Worm (Caenorhabditis elegans) whole organism, late embryonic: ENCODE measurements around the gene cyl-1.
A peak's percentile ranks its signal among the peaks of the same experiment; 100 is the strongest.

Source experiments
- C38D4.7 ChIP-seq: fragments of 200-800 bp; sonication (Bioruptor generic); optimal IDR thresholded peaks from 2 replicates; lab custom pipeline; 2018; ENCODE audit warnings: mild to moderate bottlenecking, missing genetic modification characterization, moderate library complexity, missing compliant biosample characterization
- F13H6.1 ChIP-seq: sonication (generic microtip); optimal IDR thresholded peaks from 2 replicates; lab custom pipeline; 2016; ENCODE audit warnings: missing genetic modification characterization, missing compliant biosample characterization
- K02D7.2 ChIP-seq: sonication (generic microtip); optimal IDR thresholded peaks from 2 replicates; lab custom pipeline; 2017; ENCODE audit warnings: mild to moderate bottlenecking, missing genetic modification characterization, missing compliant biosample characterization
- ahr-1 ChIP-seq: sonication (generic microtip); optimal IDR thresholded peaks from 2 replicates; lab custom pipeline; 2016; ENCODE audit warnings: missing genetic modification characterization, missing compliant biosample characterization
- ceh-18 ChIP-seq: sonication (generic microtip); optimal IDR thresholded peaks from 2 replicates; lab custom pipeline; 2016; ENCODE audit warnings: missing genetic modification characterization, missing compliant biosample characterization
- ceh-2 ChIP-seq: sonication (generic microtip); optimal IDR thresholded peaks from 2 replicates; lab custom pipeline; 2016; ENCODE audit warnings: missing genotype, missing genetic modification characterization, missing compliant biosample characterization
- ceh-30 ChIP-seq: fragments of 150-350 bp; optimal IDR thresholded peaks from 2 replicates; lab custom pipeline; 2014; ENCODE audit warnings: missing biosample characterization, missing genetic modification characterization
- ceh-31 ChIP-seq: sonication (generic microtip); optimal IDR thresholded peaks from 2 replicates; lab custom pipeline; 2016; ENCODE audit warnings: missing genetic modification characterization, missing compliant biosample characterization
- ceh-34 ChIP-seq: sonication (generic microtip); optimal IDR thresholded peaks from 2 replicates; lab custom pipeline; 2016; ENCODE audit warnings: mild to moderate bottlenecking, missing genetic modification characterization, missing compliant biosample characterization
- ceh-48 ChIP-seq: sonication (generic microtip); optimal IDR thresholded peaks from 2 replicates; lab custom pipeline; 2016; ENCODE audit warnings: missing genetic modification characterization, inconsistent platforms, missing compliant biosample characterization
- ceh-9 ChIP-seq: sonication (generic microtip); optimal IDR thresholded peaks from 2 replicates; lab custom pipeline; 2016; ENCODE audit warnings: mild to moderate bottlenecking, missing genetic modification characterization, inconsistent platforms, missing compliant biosample characterization
- dmd-4 ChIP-seq: sonication (generic microtip); optimal IDR thresholded peaks from 2 replicates; lab custom pipeline; 2016; ENCODE audit warnings: borderline replicate concordance, missing genetic modification characterization, missing compliant biosample characterization
- dve-1 ChIP-seq: sonication (generic microtip); optimal IDR thresholded peaks from 2 replicates; lab custom pipeline; 2017; ENCODE audit warnings: antibody characterized with exemption, mild to moderate bottlenecking, missing genetic modification characterization, missing compliant biosample characterization
- elt-4 ChIP-seq: sonication (generic microtip); optimal IDR thresholded peaks from 2 replicates; lab custom pipeline; 2016; ENCODE audit warnings: missing genetic modification characterization, missing compliant biosample characterization
- ets-4 ChIP-seq: sonication (generic microtip); optimal IDR thresholded peaks from 2 replicates; lab custom pipeline; 2016; ENCODE audit warnings: missing genetic modification characterization, missing compliant biosample characterization
- eyg-1 ChIP-seq: sonication (generic microtip); optimal IDR thresholded peaks from 2 replicates; lab custom pipeline; 2016; ENCODE audit warnings: missing genotype, missing genetic modification characterization, missing compliant biosample characterization
- gmeb-2 ChIP-seq: sonication (generic microtip); optimal IDR thresholded peaks from 2 replicates; lab custom pipeline; 2016; ENCODE audit warnings: missing genetic modification characterization, inconsistent platforms, missing compliant biosample characterization
- hlh-15 ChIP-seq: sonication (generic microtip); optimal IDR thresholded peaks from 2 replicates; lab custom pipeline; 2016; ENCODE audit warnings: missing genetic modification characterization, missing compliant biosample characterization
- hlh-30 ChIP-seq: sonication (generic microtip); optimal IDR thresholded peaks from 2 replicates; lab custom pipeline; 2017; ENCODE audit warnings: antibody characterized with exemption, missing genetic modification characterization, missing compliant biosample characterization; ENCODE audit not compliant: insufficient read depth
- hlh-8 ChIP-seq: sonication (generic microtip); optimal IDR thresholded peaks from 2 replicates; lab custom pipeline; 2016; ENCODE audit warnings: missing genotype, missing genetic modification characterization, missing compliant biosample characterization
- lin-11 ChIP-seq: fragments of 200-800 bp; sonication (Bioruptor generic); optimal IDR thresholded peaks from 2 replicates; lab custom pipeline; 2018; ENCODE audit warnings: mild to moderate bottlenecking, missing genetic modification characterization, missing compliant biosample characterization
- madf-2 ChIP-seq: sonication (generic microtip); optimal IDR thresholded peaks from 2 replicates; lab custom pipeline; 2017; ENCODE audit warnings: missing genetic modification characterization, missing compliant biosample characterization
- mec-3 ChIP-seq: sonication (generic microtip); optimal IDR thresholded peaks from 2 replicates; lab custom pipeline; 2016; ENCODE audit warnings: borderline replicate concordance, missing genetic modification characterization, missing compliant biosample characterization
- nfya-1 ChIP-seq: sonication (generic microtip); optimal IDR thresholded peaks from 2 replicates; lab custom pipeline; 2017; ENCODE audit warnings: missing genetic modification characterization, mild to moderate bottlenecking, missing compliant biosample characterization, antibody characterized with exemption, moderate library complexity
- pag-3 ChIP-seq: sonication (generic microtip); optimal IDR thresholded peaks from 2 replicates; lab custom pipeline; 2016; ENCODE audit warnings: missing compliant biosample characterization, missing genetic modification characterization, borderline replicate concordance
- pros-1 ChIP-seq: fragments of 150-350 bp; optimal IDR thresholded peaks from 2 replicates; lab custom pipeline; 2014; ENCODE audit warnings: missing biosample characterization, missing genetic modification reagents, missing genetic modification characterization
- ref-2 ChIP-seq: sonication (generic microtip); optimal IDR thresholded peaks from 2 replicates; lab custom pipeline; 2016; ENCODE audit warnings: missing genetic modification characterization, missing compliant biosample characterization
- rnt-1 ChIP-seq: sonication (generic microtip); optimal IDR thresholded peaks from 2 replicates; lab custom pipeline; 2016; ENCODE audit warnings: missing genetic modification characterization, missing compliant biosample characterization
- sdc-2 ChIP-seq: sonication (generic microtip); optimal IDR thresholded peaks from 2 replicates; lab custom pipeline; 2016; ENCODE audit warnings: missing genotype, missing genetic modification characterization, missing compliant biosample characterization
- sox-2 ChIP-seq: fragments of 200-800 bp; sonication (Bioruptor generic); IDR thresholded peaks from 2 replicates; pipeline ENCODE4 v1.3.6; 2022; ENCODE audit warnings: missing genetic modification reagents, missing genetic modification characterization, missing compliant biosample characterization
- sox-4 ChIP-seq: sonication (generic microtip); optimal IDR thresholded peaks from 2 replicates; lab custom pipeline; 2017; ENCODE audit warnings: mild to moderate bottlenecking, missing genetic modification characterization, inconsistent platforms, missing compliant biosample characterization
- tbx-2 ChIP-seq: sonication (generic microtip); optimal IDR thresholded peaks from 2 replicates; lab custom pipeline; 2016; ENCODE audit warnings: missing genetic modification characterization, missing compliant biosample characterization
- unc-3 ChIP-seq, 2 experiments: fragments of 200-800 bp in 1 of 2; sonication (Bioruptor generic) in 1 of 2; sonication (generic microtip) in 1 of 2; conservative IDR thresholded peaks in 1 of 2; optimal IDR thresholded peaks in 1 of 2; 2 replicates each; pipeline versions ENCODE4 v1.3.6 to Lab custom; 2016 to 2022; ENCODE audit warnings: missing compliant biosample characterization in 2 of 2, missing genetic modification characterization in 2 of 2, missing genetic modification reagents in 1 of 2
- unc-55 ChIP-seq: sonication (generic microtip); optimal IDR thresholded peaks from 2 replicates; lab custom pipeline; 2017; ENCODE audit warnings: missing biosample characterization, missing genetic modification reagents, missing genetic modification characterization
- ztf-16 ChIP-seq: sonication (generic microtip); optimal IDR thresholded peaks from 2 replicates; lab custom pipeline; 2017; ENCODE audit warnings: missing genetic modification characterization, missing compliant biosample characterization

Gene cyl-1

ce11 chrV:11993706-11994345, at the start of gene cyl-1, which contains the start of gene C52E4.7:
cyl-1 (minus strand) TSS chrV:11993723.
C52E4.7 (plus strand) TSS chrV:11994295.
- TF ChIP-seq C38D4.7 (GFP tag; lab: Kevin White, UChicago) (no peak), ceh-48 (no peak), ceh-31 (tag; lab: Kevin White, UChicago) (peak; percentile 5), sdc-2 (peak; percentile 1), ets-4 (tag; lab: Kevin White, UChicago) (no peak), hlh-15 (tag; lab: Kevin White, UChicago) (no peak), tbx-2 (peak; percentile 17), ztf-16 (tag; lab: Kevin White, UChicago) (no peak), hlh-30 (tag; lab: Kevin White, UChicago) (no peak), lin-11 (tag; lab: Kevin White, UChicago) (no peak), mec-3 (tag; lab: Kevin White, UChicago) (no peak), nfya-1 (tag; lab: Kevin White, UChicago) (peak; percentile 32), ceh-34 (tag; lab: Kevin White, UChicago) (peak; percentile 9)

- TF ChIP-seq unc-3 (GFP tag; conservative IDR thresholded peaks at IDR 0.05; lab: Robert Waterston, UW) (no peak), unc-3 (tag; optimal IDR thresholded peaks at IDR 0.05; lab: Kevin White, UChicago) (no peak), elt-4 (no peak), ceh-48 (peak; percentile 28), ceh-30 (tag; lab: Kevin White, UChicago) (no peak), K02D7.2 (tag; lab: Kevin White, UChicago) (no peak), rnt-1 (no peak), eyg-1 (no peak), nfya-1 (tag; lab: Kevin White, UChicago) (peak; percentile 12), ets-4 (tag; lab: Kevin White, UChicago) (no peak), F13H6.1 (tag; lab: Kevin White, UChicago) (no peak), ceh-18 (tag; lab: Kevin White, UChicago) (no peak), dve-1 (tag; lab: Kevin White, UChicago) (no peak), unc-55 (GFP tag; lab: Kevin White, UChicago) (peak; percentile 40), gmeb-2 (tag; lab: Kevin White, UChicago) (no peak), hlh-8 (no peak), ahr-1 (tag; lab: Kevin White, UChicago) (no peak), madf-2 (tag; lab: Kevin White, UChicago) (no peak), pag-3 (tag; lab: Kevin White, UChicago) (no peak), ceh-9 (tag; lab: Kevin White, UChicago) (no peak), hlh-15 (tag; lab: Kevin White, UChicago) (no peak)
Measured at ce11 chrV:12040823-12041606, 47.5 kb upstream of the cyl-1 start, which contains the start of the genes kup-1 and F10C2.4. kup-1 (minus strand) TSS chrV:12040873. F10C2.4 (plus strand) TSS chrV:12041556.

- TF ChIP-seq pros-1 (tag; lab: Kevin White, UChicago), result peak; percentile 3
- peak; percentile 12 for TF ChIP-seq ceh-2 (tag; lab: Kevin White, UChicago)
- TF ChIP-seq sox-4 (tag; lab: Kevin White, UChicago), result no peak
- TF ChIP-seq rnt-1, result no peak
- TF ChIP-seq ceh-34 (tag; lab: Kevin White, UChicago), result peak; percentile 23
- TF ChIP-seq ceh-31 (tag; lab: Kevin White, UChicago), result peak; percentile 38
- peak; percentile 35 for TF ChIP-seq ref-2
- peak; percentile 38 for TF ChIP-seq sox-2 (GFP tag; lab: Robert Waterston, UW)
- no peak for TF ChIP-seq hlh-30 (tag; lab: Kevin White, UChicago)
- peak; percentile 2 for TF ChIP-seq dmd-4 (tag; lab: Kevin White, UChicago)
- TF ChIP-seq C38D4.7 (GFP tag; lab: Kevin White, UChicago), result no peak
- TF ChIP-seq eyg-1, result no peak
- TF ChIP-seq unc-55 (GFP tag; lab: Kevin White, UChicago), result no peak
Measured at ce11 chrV:12039755-12040154, 46.2 kb upstream of the cyl-1 start.
